Fruit fly (Drosophila melanogaster) whole organism, embryonic: ENCODE measurements around the gene CG17786.

Source experiments
- Ada2b ChIP-seq: fragments of 200-800 bp; sonication (Bioruptor generic); IDR thresholded peaks from 2 replicates; pipeline ENCODE4 v1.3.6; 2022; ENCODE audit warnings: missing biosample characterization, missing genetic modification characterization
- CG10147 ChIP-seq: fragments of 200-800 bp; sonication (Bioruptor generic); optimal IDR thresholded peaks from 2 replicates; lab custom pipeline; 2019; ENCODE audit warnings: missing biosample characterization, mild to moderate bottlenecking, missing genetic modification characterization, moderate library complexity
- CG10462 ChIP-seq: fragments of 200-800 bp; sonication (Bioruptor generic); optimal IDR thresholded peaks from 2 replicates; lab custom pipeline; 2016; ENCODE audit warnings: missing biosample characterization, missing genetic modification characterization
- CG10543 ChIP-seq: fragments of 200-800 bp; sonication (Bioruptor generic); optimal IDR thresholded peaks from 3 replicates; lab custom pipeline; 2017; ENCODE audit warnings: missing biosample characterization, mild to moderate bottlenecking, missing genetic modification characterization, moderate library complexity
- CG10654 ChIP-seq: fragments of 200-800 bp; sonication (Bioruptor generic); optimal IDR thresholded peaks from 2 replicates; lab custom pipeline; 2016; ENCODE audit warnings: missing biosample characterization, missing genetic modification characterization
- CG10979 ChIP-seq: fragments of 200-800 bp; sonication (Bioruptor generic); optimal IDR thresholded peaks from 2 replicates; lab custom pipeline; 2018; ENCODE audit warnings: missing biosample characterization, mild to moderate bottlenecking, missing genetic modification characterization, moderate library complexity
- CG11093 ChIP-seq: fragments of 200-800 bp; sonication (Bioruptor generic); IDR thresholded peaks from 3 replicates; pipeline ENCODE4 v1.3.6; 2022; ENCODE audit warnings: missing biosample characterization, missing genetic modification characterization
- CG11247 ChIP-seq: fragments of 200-800 bp; sonication (Bioruptor generic); IDR thresholded peaks from 2 replicates; pipeline ENCODE4 v1.3.6; 2022; ENCODE audit warnings: missing biosample characterization, missing genetic modification characterization
- CG12104 ChIP-seq: fragments of 200-800 bp; sonication (Bioruptor generic); optimal IDR thresholded peaks from 3 replicates; lab custom pipeline; 2016; ENCODE audit warnings: missing biosample characterization, missing genetic modification characterization
- CG12236 ChIP-seq: fragments of 200-800 bp; sonication (Bioruptor generic); optimal IDR thresholded peaks from 2 replicates; lab custom pipeline; 2016; ENCODE audit warnings: missing biosample characterization, missing genetic modification characterization
- CG12769 ChIP-seq: fragments of 200-800 bp; sonication (Bioruptor generic); optimal IDR thresholded peaks from 2 replicates; lab custom pipeline; 2019; ENCODE audit warnings: missing biosample characterization, mild to moderate bottlenecking, missing genetic modification characterization, moderate library complexity
- CG13624 ChIP-seq: fragments of 200-800 bp; sonication (Bioruptor generic); optimal IDR thresholded peaks from 2 replicates; lab custom pipeline; 2016; ENCODE audit warnings: missing biosample characterization, missing genetic modification characterization
- CG15269 ChIP-seq: fragments of 200-800 bp; sonication (Bioruptor generic); optimal IDR thresholded peaks from 2 replicates; lab custom pipeline; 2018; ENCODE audit warnings: missing biosample characterization, mild to moderate bottlenecking, missing genetic modification characterization, moderate library complexity
- CG17829 ChIP-seq: fragments of 200-800 bp; optimal IDR thresholded peaks from 2 replicates; lab custom pipeline; 2019; ENCODE audit warnings: missing biosample characterization, mild to moderate bottlenecking, missing genetic modification characterization, moderate library complexity
- CG18476 ChIP-seq: fragments of 200-800 bp; sonication (Bioruptor generic); optimal IDR thresholded peaks from 2 replicates; lab custom pipeline; 2016; ENCODE audit warnings: missing biosample characterization, mild to moderate bottlenecking, missing genetic modification characterization
- CG2712 ChIP-seq: fragments of 200-800 bp; optimal IDR thresholded peaks from 3 replicates; lab custom pipeline; 2019; ENCODE audit warnings: missing biosample characterization, mild to moderate bottlenecking, missing genetic modification characterization, moderate library complexity
- CG31224 ChIP-seq: fragments of 200-800 bp; sonication (Bioruptor generic); IDR thresholded peaks from 2 replicates; pipeline ENCODE4 v1.3.6; 2022; ENCODE audit warnings: missing biosample characterization, missing genetic modification characterization
- CG6254 ChIP-seq: fragments of 200-800 bp; sonication (Bioruptor generic); optimal IDR thresholded peaks from 3 replicates; lab custom pipeline; 2017; ENCODE audit warnings: mild to moderate bottlenecking, missing biosample characterization, missing genetic modification reagents, missing genetic modification characterization
- CG6272 ChIP-seq: fragments of 200-800 bp; sonication (Bioruptor generic); IDR thresholded peaks from 2 replicates; pipeline ENCODE4 v1.3.6; 2022; ENCODE audit warnings: missing biosample characterization, missing genetic modification characterization
- CG9876 ChIP-seq: fragments of 200-800 bp; sonication (Bioruptor generic); optimal IDR thresholded peaks from 2 replicates; lab custom pipeline; 2016; ENCODE audit warnings: missing biosample characterization, missing genetic modification characterization
- Dll ChIP-seq: fragments of 200-800 bp; sonication (Bioruptor generic); IDR thresholded peaks from 4 replicates; pipeline ENCODE4 v1.3.6; 2022; ENCODE audit warnings: missing biosample characterization, missing genetic modification characterization; ENCODE audit not compliant: partially characterized antibody
- Ets65A ChIP-seq: fragments of 200-800 bp; sonication (Bioruptor generic); peaks from one replicate; lab custom pipeline; 2016; ENCODE audit warnings: missing biosample characterization, missing genetic modification characterization
- Mes4 ChIP-seq: fragments of 200-800 bp; sonication (Bioruptor generic); optimal IDR thresholded peaks from 2 replicates; lab custom pipeline; 2016; ENCODE audit warnings: missing biosample characterization, missing genetic modification characterization
- NFAT ChIP-seq: fragments of 200-800 bp; sonication (Bioruptor generic); IDR thresholded peaks from 2 replicates; pipeline ENCODE4 v1.3.6; 2022; ENCODE audit warnings: missing biosample characterization, missing genetic modification characterization
- Nf-YB ChIP-seq: fragments of 200-800 bp; sonication (Bioruptor generic); optimal IDR thresholded peaks from 3 replicates; lab custom pipeline; 2019; ENCODE audit warnings: missing biosample characterization, mild to moderate bottlenecking, missing genetic modification characterization, moderate library complexity
- Oli ChIP-seq: fragments of 200-800 bp; sonication (Bioruptor generic); optimal IDR thresholded peaks from 2 replicates; lab custom pipeline; 2018; ENCODE audit warnings: missing biosample characterization, mild to moderate bottlenecking, missing genetic modification characterization, moderate library complexity
- Opbp ChIP-seq: fragments of 200-800 bp; sonication (Bioruptor generic); IDR thresholded peaks from 3 replicates; pipeline ENCODE4 v1.3.6; 2022; ENCODE audit warnings: missing biosample characterization, missing genetic modification characterization; ENCODE audit not compliant: partially characterized antibody
- Ptx1 ChIP-seq: fragments of 200-800 bp; sonication (Bioruptor generic); IDR thresholded peaks from 2 replicates; pipeline ENCODE4 v1.3.6; 2022; ENCODE audit warnings: missing biosample characterization, missing genetic modification characterization
- Ravus ChIP-seq: fragments of 200-800 bp; sonication (Bioruptor generic); IDR thresholded peaks from 2 replicates; pipeline ENCODE4 v1.3.6; 2022; ENCODE audit warnings: missing biosample characterization, missing genetic modification characterization
- Rfx ChIP-seq: fragments of 200-800 bp; sonication (Bioruptor generic); IDR thresholded peaks from 2 replicates; pipeline ENCODE4 v1.3.6; 2022; ENCODE audit warnings: missing biosample characterization, missing genetic modification characterization
- Sox100B ChIP-seq: fragments of 200-800 bp; sonication (Bioruptor generic); optimal IDR thresholded peaks from 3 replicates; lab custom pipeline; 2018; ENCODE audit warnings: missing biosample characterization, mild to moderate bottlenecking, missing genetic modification characterization
- bigmax ChIP-seq: fragments of 200-800 bp; sonication (Bioruptor generic); optimal IDR thresholded peaks from 2 replicates; lab custom pipeline; 2018; ENCODE audit warnings: missing biosample characterization, mild to moderate bottlenecking, missing genetic modification characterization
- cato ChIP-seq: fragments of 200-800 bp; sonication (Bioruptor generic); optimal IDR thresholded peaks from 2 replicates; lab custom pipeline; 2016; ENCODE audit warnings: missing biosample characterization, missing genetic modification characterization, borderline replicate concordance
- caup ChIP-seq: fragments of 200-800 bp; sonication (Bioruptor generic); optimal IDR thresholded peaks from 3 replicates; lab custom pipeline; 2017; ENCODE audit warnings: missing biosample characterization, mild to moderate bottlenecking, missing genetic modification characterization, moderate library complexity; ENCODE audit not compliant: severe bottlenecking
- crol ChIP-seq: fragments of 200-800 bp; sonication (Bioruptor generic); IDR thresholded peaks from 2 replicates; pipeline ENCODE4 v1.3.6; 2022; ENCODE audit warnings: missing biosample characterization, missing genetic modification characterization
- dati ChIP-seq: fragments of 200-800 bp; sonication (Bioruptor generic); IDR thresholded peaks from 2 replicates; pipeline ENCODE4 v1.3.6; 2022; ENCODE audit warnings: missing biosample characterization, missing genetic modification characterization
- ftz-f1 ChIP-seq: fragments of 200-800 bp; sonication (Bioruptor generic); optimal IDR thresholded peaks from 2 replicates; lab custom pipeline; 2016; ENCODE audit warnings: missing biosample characterization, missing genetic modification characterization
- gsb ChIP-seq: fragments of 200-800 bp; sonication (Bioruptor generic); IDR thresholded peaks from 2 replicates; pipeline ENCODE4 v1.3.6; 2022; ENCODE audit warnings: missing biosample characterization, missing genetic modification characterization
- ham ChIP-seq: fragments of 200-800 bp; sonication (Bioruptor generic); IDR thresholded peaks from 2 replicates; pipeline ENCODE4 v1.3.6; 2022; ENCODE audit warnings: missing biosample characterization, missing genetic modification characterization
- jumu ChIP-seq: fragments of 200-800 bp; sonication (Bioruptor generic); optimal IDR thresholded peaks from 3 replicates; lab custom pipeline; 2016; ENCODE audit warnings: missing biosample characterization, missing genetic modification characterization
- lab ChIP-seq: fragments of 200-800 bp; sonication (Bioruptor generic); optimal IDR thresholded peaks from 3 replicates; lab custom pipeline; 2017; ENCODE audit warnings: missing biosample characterization, missing genetic modification characterization, mild to moderate bottlenecking, moderate library complexity, missing genetic modification reagents
- mam ChIP-seq: fragments of 200-800 bp; sonication (Bioruptor generic); optimal IDR thresholded peaks from 3 replicates; lab custom pipeline; 2016; ENCODE audit warnings: missing biosample characterization, missing genetic modification characterization
- mirr ChIP-seq: fragments of 200-800 bp; sonication (Bioruptor generic); optimal IDR thresholded peaks from 3 replicates; lab custom pipeline; 2018; ENCODE audit warnings: missing biosample characterization, mild to moderate bottlenecking, missing genetic modification characterization
- nerfin-1 ChIP-seq: fragments of 200-800 bp; sonication (Bioruptor generic); optimal IDR thresholded peaks from 3 replicates; lab custom pipeline; 2019; ENCODE audit warnings: missing biosample characterization, mild to moderate bottlenecking, missing genetic modification characterization, moderate library complexity
- peb ChIP-seq: fragments of 200-800 bp; sonication (Bioruptor generic); IDR thresholded peaks from 2 replicates; pipeline ENCODE4 v1.3.6; 2022; ENCODE audit warnings: missing biosample characterization, missing genetic modification characterization
- stwl ChIP-seq: fragments of 200-800 bp; sonication (Bioruptor generic); optimal IDR thresholded peaks from 3 replicates; lab custom pipeline; 2018; ENCODE audit warnings: missing biosample characterization, mild to moderate bottlenecking, missing genetic modification characterization, moderate library complexity
- unc-4 ChIP-seq: fragments of 200-800 bp; sonication (Bioruptor generic); IDR thresholded peaks from 2 replicates; pipeline ENCODE4 v1.3.6; 2022; ENCODE audit warnings: missing biosample characterization, missing genetic modification characterization; ENCODE audit not compliant: partially characterized antibody
- z ChIP-seq: fragments of 200-800 bp; sonication (Bioruptor generic); IDR thresholded peaks from 3 replicates; pipeline ENCODE4 v1.3.6; 2022; ENCODE audit warnings: missing biosample characterization, missing genetic modification characterization
- zfh1 ChIP-seq: fragments of 200-800 bp; sonication (Bioruptor generic); IDR thresholded peaks from 3 replicates; pipeline ENCODE4 v1.3.6; 2022; ENCODE audit warnings: missing biosample characterization, missing genetic modification characterization

CG17786 gene

dm6 chr3R:24231206-24231502, 12.6 kb upstream of the CG17786 start (continued):
- TF ChIP-seq Oli (tag; lab: Kevin White, UChicago): no peak
- peak; percentile 1 for TF ChIP-seq CG10543 (GFP tag; lab: Kevin White, UChicago)
- no peak for TF ChIP-seq Ravus
- TF ChIP-seq stwl (tag; lab: Kevin White, UChicago): peak; percentile 27
- TF ChIP-seq Opbp: peak; percentile 57; the same call in 2 of the 3 replicates
- no peak for TF ChIP-seq z
- peak; percentile 15; the same call in 1 of the 2 replicates for TF ChIP-seq Rfx (GFP tag; lab: Robert Waterston, UW)
- TF ChIP-seq mirr: peak; percentile 37
- 0 out of 2 replicates have a peak, but pooled peaks have one; percentile 6 for TF ChIP-seq Ada2b (GFP tag; lab: Robert Waterston, UW)
- no peak for TF ChIP-seq cato
- TF ChIP-seq, all 482 proteins: peak for 34

- TF ChIP-seq CG12104 (GFP tag; lab: Kevin White, UChicago): peak; percentile 81
- peak; percentile 87 for TF ChIP-seq lab (GFP tag; lab: Kevin White, UChicago)
- peak; percentile 54 for TF ChIP-seq CG10147 (GFP tag; lab: Kevin White, UChicago)
- TF ChIP-seq CG18476: no peak
- TF ChIP-seq mam (GFP tag; lab: Kevin White, UChicago): peak; percentile 82
- TF ChIP-seq CG12769 (tag; lab: Kevin White, UChicago): peak; percentile 62
- peak; percentile 66 for TF ChIP-seq CG6272 (GFP tag; lab: Robert Waterston, UW)
- peak; percentile 86 for TF ChIP-seq zfh1
- peak; percentile 94 for TF ChIP-seq CG9876 (GFP tag; lab: Kevin White, UChicago)
- TF ChIP-seq CG15269 (tag; lab: Kevin White, UChicago): peak; percentile 56
- peak; percentile 72 for TF ChIP-seq CG13624 (GFP tag; lab: Kevin White, UChicago)
- TF ChIP-seq ftz-f1: no peak
- TF ChIP-seq crol (GFP tag; lab: Robert Waterston, UW): no peak
- TF ChIP-seq Ets65A (GFP tag; lab: Kevin White, UChicago): peak; percentile 97
- peak; percentile 32 for TF ChIP-seq Nf-YB (GFP tag; lab: Kevin White, UChicago)
- peak; percentile 17 for TF ChIP-seq CG17829 (tag; lab: Kevin White, UChicago)
- peak; percentile 55; the same call in 1 of the 2 replicates for TF ChIP-seq dati (GFP tag; lab: Robert Waterston, UW)
- TF ChIP-seq CG12236 (GFP tag; lab: Kevin White, UChicago): peak; percentile 73
- TF ChIP-seq bigmax: peak; percentile 12
- TF ChIP-seq CG2712 (tag; lab: Kevin White, UChicago): peak; percentile 52
- peak; percentile 93 for TF ChIP-seq NFAT (GFP tag; lab: Robert Waterston, UW)
- TF ChIP-seq Mes4: peak; percentile 87
- TF ChIP-seq unc-4 (GFP tag; lab: Robert Waterston, UW): no peak; the same call in 1 of the 2 replicates
- TF ChIP-seq CG11093 (GFP tag; lab: Robert Waterston, UW): no peak
- peak; percentile 75 for TF ChIP-seq Sox100B (GFP tag; lab: Kevin White, UChicago)
- TF ChIP-seq CG10979 (tag; lab: Kevin White, UChicago): peak; percentile 25
- no peak for TF ChIP-seq peb (GFP tag; lab: Robert Waterston, UW)
- 0 out of 4 replicates have a peak, but pooled peaks have one; percentile 6 for TF ChIP-seq Dll
- peak; percentile 44 for TF ChIP-seq CG6254 (GFP tag; lab: Kevin White, UChicago)
- TF ChIP-seq CG31224 (GFP tag; lab: Robert Waterston, UW): peak; percentile 67
- TF ChIP-seq jumu (GFP tag; lab: Kevin White, UChicago): peak; percentile 7
- TF ChIP-seq CG10462 (GFP tag; lab: Kevin White, UChicago): no peak
- 0 out of 2 replicates have a peak, but pooled peaks have one; percentile 25 for TF ChIP-seq ham
- peak; percentile 47 for TF ChIP-seq nerfin-1
- peak; percentile 91 for TF ChIP-seq caup (GFP tag; lab: Kevin White, UChicago)
- TF ChIP-seq CG10654 (GFP tag; lab: Kevin White, UChicago): peak; percentile 75
- TF ChIP-seq CG11247 (GFP tag; lab: Robert Waterston, UW): peak; percentile 87
- peak; percentile 70 for TF ChIP-seq Ptx1 (GFP tag; lab: Robert Waterston, UW)
- 0 out of 2 replicates have a peak, but pooled peaks have one; percentile 13 for TF ChIP-seq gsb (GFP tag; lab: Robert Waterston, UW)
Measured at dm6 chr3R:24230423-24231205, 12.1 kb upstream of the CG17786 start, which contains the start of gene mask. Gene mask (plus strand): TSS chr3R:24230562.
